Fruit fly (Drosophila melanogaster): Measurements from ENCODE around the gene Pcyt2.

The Pcyt2 gene

DNA sequence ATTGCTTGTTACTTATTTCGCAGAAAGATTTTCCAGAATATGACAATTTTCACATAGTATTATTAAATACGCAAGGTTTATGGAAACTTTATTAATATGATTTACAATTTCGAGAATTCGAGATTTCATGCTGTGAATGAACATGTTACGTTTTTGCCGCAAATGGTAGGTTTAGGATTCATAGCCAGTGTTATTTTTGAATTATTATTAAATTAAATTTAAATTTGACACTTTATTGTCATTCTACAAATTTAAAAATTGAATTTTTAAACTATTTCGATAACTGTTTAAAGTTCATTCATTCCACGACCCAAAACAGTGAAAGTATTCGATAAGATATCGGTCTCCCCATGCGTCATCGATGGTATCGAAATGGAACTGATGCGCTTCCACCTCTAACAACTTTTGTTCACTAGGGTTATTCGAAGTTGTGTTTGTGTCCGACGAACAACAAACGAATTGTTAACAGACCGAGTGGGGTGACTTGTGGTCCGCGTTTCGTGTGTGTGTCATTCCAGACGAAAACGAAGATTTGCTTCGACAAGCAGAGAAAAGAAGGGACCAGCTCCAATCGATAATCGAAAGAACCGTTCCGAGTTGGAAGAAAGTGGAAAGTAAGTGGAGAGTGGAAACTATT, 7.5 kb upstream of the Pcyt2 start, which contains the start of the genes CG32313 and Pcyt1 (continued):
- no peak for TF ChIP-seq tio (GFP tag; optimal IDR thresholded peaks at IDR 0.05)
- no peak for TF ChIP-seq aop (GFP tag; IDR thresholded peaks at IDR 0.05)
- no peak for TF ChIP-seq CG8478 (optimal IDR thresholded peaks at IDR 0.05)
- peak; percentile 86 for TF ChIP-seq CG2116 (GFP tag; optimal IDR thresholded peaks at IDR 0.05)
- no peak for TF ChIP-seq schlank (tag; optimal IDR thresholded peaks at IDR 0.05)
- no peak for TF ChIP-seq sens-2 (GFP tag; IDR thresholded peaks at IDR 0.05)
- peak; percentile 76 for TF ChIP-seq CG17186 (GFP tag; optimal IDR thresholded peaks at IDR 0.05)
- peak; percentile 21 for TF ChIP-seq Xbp1 (GFP tag; optimal IDR thresholded peaks at IDR 0.05)
- no peak for TF ChIP-seq lov (optimal IDR thresholded peaks at IDR 0.05)
- no peak for TF ChIP-seq lov (GFP tag; IDR thresholded peaks at IDR 0.05)
- TF ChIP-seq Gug (GFP tag; IDR thresholded peaks at IDR 0.05): no peak
- TF ChIP-seq gsb-n (tag; optimal IDR thresholded peaks at IDR 0.05): peak; percentile 11
- TF ChIP-seq Mad (GFP tag; optimal IDR thresholded peaks at IDR 0.05): peak; percentile 7
- peak; percentile 8 for TF ChIP-seq corto (GFP tag; optimal IDR thresholded peaks at IDR 0.05)
- no peak for TF ChIP-seq ind (GFP tag; optimal IDR thresholded peaks at IDR 0.05)
- peak; percentile 61 for TF ChIP-seq Deaf1 (tag; optimal IDR thresholded peaks at IDR 0.05)
- 0 out of 2 replicates have a peak, but pooled peaks have one; percentile 22 for TF ChIP-seq Atf6 (GFP tag; IDR thresholded peaks at IDR 0.05)
- no peak for TF ChIP-seq CG10959 (GFP tag; IDR thresholded peaks at IDR 0.05)
- no peak for TF ChIP-seq CG6689 (GFP tag; IDR thresholded peaks at IDR 0.05)
- TF ChIP-seq CG14050 (GFP tag; IDR thresholded peaks at IDR 0.05): no peak
- no peak for TF ChIP-seq gt (GFP tag; IDR thresholded peaks at IDR 0.05)
- no peak for TF ChIP-seq ap (GFP tag; IDR thresholded peaks at IDR 0.05)
- no peak for TF ChIP-seq Pdp1 (GFP tag; optimal IDR thresholded peaks at IDR 0.05)
- TF ChIP-seq h (optimal IDR thresholded peaks at IDR 0.05): no peak
- TF ChIP-seq Sry-β (GFP tag; optimal IDR thresholded peaks at IDR 0.05): no peak
- peak; percentile 31 for TF ChIP-seq CG9797 (GFP tag; optimal IDR thresholded peaks at IDR 0.05)
- TF ChIP-seq CG33213 (GFP tag; optimal IDR thresholded peaks at IDR 0.05): peak; percentile 32
- TF ChIP-seq CG3281 (GFP tag; optimal IDR thresholded peaks at IDR 0.05): peak; percentile 31
- no peak for TF ChIP-seq CG16779 (GFP tag; IDR thresholded peaks at IDR 0.05)
- peak; percentile 42; the same call in 2 of the 3 replicates for TF ChIP-seq row (GFP tag; IDR thresholded peaks at IDR 0.05)
- TF ChIP-seq knrl (GFP tag; IDR thresholded peaks at IDR 0.05; ENCODE audit: partially characterized antibody): peak; percentile 85
- no peak for TF ChIP-seq p53 (GFP tag; optimal IDR thresholded peaks at IDR 0.05)
- TF ChIP-seq CG10565 (GFP tag; optimal IDR thresholded peaks at IDR 0.05): no peak
- peak; percentile 53 for TF ChIP-seq mirr (GFP tag; optimal IDR thresholded peaks at IDR 0.05)
- TF ChIP-seq onecut (GFP tag; IDR thresholded peaks at IDR 0.05): no peak
- no peak for TF ChIP-seq so (GFP tag; IDR thresholded peaks at IDR 0.05)
- no peak for TF ChIP-seq fd96Cb (tag; optimal IDR thresholded peaks at IDR 0.05)
- no peak for TF ChIP-seq slp2 (GFP tag; optimal IDR thresholded peaks at IDR 0.05)
- no peak for TF ChIP-seq CG6175 (GFP tag; IDR thresholded peaks at IDR 0.05)
- 0 out of 2 replicates have a peak, but pooled peaks have one; percentile 27 for TF ChIP-seq wdn (GFP tag; IDR thresholded peaks at IDR 0.05)
- no peak for TF ChIP-seq ttk (GFP tag; IDR thresholded peaks at IDR 0.05)
- no peak for TF ChIP-seq Gsc (GFP tag; IDR thresholded peaks at IDR 0.05)
- TF ChIP-seq stc (GFP tag; IDR thresholded peaks at IDR 0.05): no peak; the same call in 1 of the 2 replicates
- TF ChIP-seq dati (GFP tag; IDR thresholded peaks at IDR 0.05): no peak
- peak; percentile 68 for TF ChIP-seq CG4617 (GFP tag; optimal IDR thresholded peaks at IDR 0.05; ENCODE audit: borderline replicate concordance)
- TF ChIP-seq ATbp (GFP tag; optimal IDR thresholded peaks at IDR 0.05): peak; percentile 0
- no peak for TF ChIP-seq HLH54F (GFP tag; optimal IDR thresholded peaks at IDR 0.05)
- peak; percentile 11 for TF ChIP-seq fu2 (GFP tag; optimal IDR thresholded peaks at IDR 0.05)
- TF ChIP-seq CG15479 (GFP tag; optimal IDR thresholded peaks at IDR 0.05): no peak
- no peak for TF ChIP-seq D19B (GFP tag; optimal IDR thresholded peaks at IDR 0.05)
- no peak for TF ChIP-seq Oli (tag; optimal IDR thresholded peaks at IDR 0.05)
- TF ChIP-seq GATAe (GFP tag; conservative IDR thresholded peaks at IDR 0.05): no peak

All from whole organism, embryonic.